Worm (Caenorhabditis elegans): ENCODE measurements around the gene acs-2.

DNA sequence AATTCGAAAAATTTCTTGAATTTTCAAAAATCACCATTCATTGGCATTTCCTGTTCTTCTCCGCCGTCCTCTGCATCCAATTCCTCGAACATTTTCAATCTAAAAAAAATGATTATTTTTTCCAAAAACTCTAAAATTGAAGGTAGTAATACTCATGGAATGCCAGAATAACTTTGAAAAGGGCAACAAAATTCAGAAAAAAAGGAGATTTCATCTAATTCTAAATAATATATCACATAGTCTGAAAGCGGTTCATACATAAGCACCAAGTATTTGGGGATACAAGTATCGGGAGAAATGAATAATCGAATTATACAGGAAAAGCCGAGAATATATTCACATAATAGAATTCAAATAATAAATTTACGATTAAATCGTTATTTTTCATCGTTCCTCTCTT is 8.1 kb downstream of the acs-2 start, which contains the start of gene mdt-28:
- TF ChIP-seq mel-28 (tag; optimal IDR thresholded peaks at IDR 0.05; ENCODE audit: borderline replicate concordance) (no peak), mxl-1 (tag; optimal IDR thresholded peaks at IDR 0.05) (no peak), ama-1 (optimal IDR thresholded peaks at IDR 0.05) (no peak), ama-1 (GFP tag; optimal IDR thresholded peaks at IDR 0.05) (no peak), hrde-1 (tag; optimal IDR thresholded peaks at IDR 0.05; ENCODE audit: borderline replicate concordance) (no peak)
